Worm (Caenorhabditis elegans) whole organism, late embryonic: ENCODE data around the gene cyn-12.

ENCODE experiments used
- C08G9.2 ChIP-seq: sonication (generic microtip); optimal IDR thresholded peaks from 2 replicates; lab custom pipeline; 2016; ENCODE audit warnings: mild to moderate bottlenecking, missing genetic modification characterization, moderate library complexity, missing compliant biosample characterization
- K09A11.1 ChIP-seq: sonication (generic microtip); optimal IDR thresholded peaks from 2 replicates; lab custom pipeline; 2017; ENCODE audit warnings: antibody characterized with exemption, mild to moderate bottlenecking, missing genetic modification characterization, missing compliant biosample characterization; ENCODE audit not compliant: insufficient read depth
- ama-1 ChIP-seq: fragments of 150-350 bp; optimal IDR thresholded peaks from 2 replicates; lab custom pipeline; 2014
- ceh-6 ChIP-seq: fragments of 200-800 bp; sonication (Bioruptor generic); optimal IDR thresholded peaks from 2 replicates; lab custom pipeline; 2018; ENCODE audit warnings: mild to moderate bottlenecking, missing genetic modification characterization, missing compliant biosample characterization
- che-1 ChIP-seq: sonication (generic microtip); optimal IDR thresholded peaks from 2 replicates; lab custom pipeline; 2016; ENCODE audit warnings: mild to moderate bottlenecking, missing genetic modification characterization, missing compliant biosample characterization
- gmeb-2 ChIP-seq: sonication (generic microtip); optimal IDR thresholded peaks from 2 replicates; lab custom pipeline; 2016; ENCODE audit warnings: missing genetic modification characterization, inconsistent platforms, missing compliant biosample characterization
- pat-9 ChIP-seq: fragments of 200-800 bp; sonication (Bioruptor generic); optimal IDR thresholded peaks from 2 replicates; lab custom pipeline; 2018; ENCODE audit warnings: mild to moderate bottlenecking, missing genetic modification characterization, moderate library complexity, missing compliant biosample characterization
- pha-4 ChIP-seq: fragments of 150-350 bp; optimal IDR thresholded peaks from 2 replicates; lab custom pipeline; 2018; ENCODE audit warnings: missing biosample characterization, missing genetic modification reagents, missing genetic modification characterization
- pqm-1 ChIP-seq: sonication (generic microtip); optimal IDR thresholded peaks from 2 replicates; lab custom pipeline; 2016; ENCODE audit warnings: missing genetic modification characterization, missing compliant biosample characterization
- rnt-1 ChIP-seq: sonication (generic microtip); optimal IDR thresholded peaks from 2 replicates; lab custom pipeline; 2016; ENCODE audit warnings: missing genetic modification characterization, missing compliant biosample characterization
- tbx-2 ChIP-seq: sonication (generic microtip); optimal IDR thresholded peaks from 2 replicates; lab custom pipeline; 2016; ENCODE audit warnings: missing genetic modification characterization, missing compliant biosample characterization

ce11 chrIV:7152409-7152808 lies 19.4 kb upstream of the cyn-12 start, which contains the start of gene col-113:
- TF ChIP-seq che-1 (tag; lab: Kevin White, UChicago): no peak
- no peak for TF ChIP-seq tbx-2 (tag; lab: Kevin White, UChicago)
- no peak for TF ChIP-seq pha-4 (tag; lab: Kevin White, UChicago)
- no peak for TF ChIP-seq rnt-1 (tag; lab: Kevin White, UChicago)
- TF ChIP-seq gmeb-2: no peak
- no peak for TF ChIP-seq C08G9.2
- no peak for TF ChIP-seq K09A11.1 (tag; lab: Kevin White, UChicago)
- TF ChIP-seq ceh-6: no peak
- TF ChIP-seq pat-9: no peak
- no peak for TF ChIP-seq ama-1
- no peak for TF ChIP-seq pqm-1
